Worm (Caenorhabditis elegans) whole organism, L2 larva: ENCODE measurements around the gene bath-15.

Experiments used
- ZK546.5 ChIP-seq: sonication (generic microtip); optimal IDR thresholded peaks from 2 replicates; lab custom pipeline; 2017; ENCODE audit warnings: missing biosample characterization, missing genetic modification characterization
- egl-27 ChIP-seq: sonication (generic microtip); optimal IDR thresholded peaks from 3 replicates; lab custom pipeline; 2017; ENCODE audit warnings: missing biosample characterization, missing genetic modification reagents, missing genetic modification characterization
- elt-1 ChIP-seq: fragments of 150-350 bp; optimal IDR thresholded peaks from 2 replicates; lab custom pipeline; 2014; ENCODE audit warnings: missing biosample characterization, missing genetic modification characterization
- elt-3 ChIP-seq: sonication (generic microtip); optimal IDR thresholded peaks from 2 replicates; lab custom pipeline; 2017; ENCODE audit warnings: missing biosample characterization, missing genetic modification characterization
- nhr-77 ChIP-seq: fragments of 150-350 bp; optimal IDR thresholded peaks from 2 replicates; lab custom pipeline; 2014; ENCODE audit warnings: missing biosample characterization, missing genetic modification characterization
- unc-39 ChIP-seq: fragments of 150-350 bp; optimal IDR thresholded peaks from 2 replicates; lab custom pipeline; 2014; ENCODE audit warnings: missing biosample characterization, missing genetic modification characterization
- ztf-11 ChIP-seq: sonication (generic microtip); optimal IDR thresholded peaks from 2 replicates; lab custom pipeline; 2017; ENCODE audit warnings: missing biosample characterization, missing genetic modification characterization

ce11 chrIII:7824041-7824440, 48.2 kb upstream of the bath-15 start:
- TF ChIP-seq egl-27 (no peak), elt-1 (tag; lab: Kevin White, UChicago) (no peak), unc-39 (no peak), ZK546.5 (tag; lab: Kevin White, UChicago) (no peak), ztf-11 (no peak), elt-3 (tag; lab: Kevin White, UChicago) (no peak), nhr-77 (no peak)
